In genomic region chrIV:11601721-11602405, ce11 we compare ENCODE assay signal across 5 worm cellular contexts.
TF ChIP-seq lines count a peak whose summit lies in the region.

No protein-coding gene starts in this region.

TF ChIP-seq in whole organism, L1 larva, 84 proteins besides CTCF, POLR2A, EP300 and RAD21 (continues in another document):
- TF ChIP-seq pqm-1 (tag; optimal IDR thresholded peaks at IDR 0.05; lab: Kevin White, UChicago), result no peak
- no peak for TF ChIP-seq vab-15 (tag; optimal IDR thresholded peaks at IDR 0.05; lab: Kevin White, UChicago)
- TF ChIP-seq ama-1 (optimal IDR thresholded peaks at IDR 0.05; lab: Kevin White, UChicago), result peak; percentile 27
- no peak for TF ChIP-seq aha-1 (tag; optimal IDR thresholded peaks at IDR 0.05; lab: Kevin White, UChicago)
- TF ChIP-seq pag-3 (tag; optimal IDR thresholded peaks at IDR 0.05; lab: Kevin White, UChicago; ENCODE audit: borderline replicate concordance, insufficient read depth), result no peak
- TF ChIP-seq egl-13 (tag; optimal IDR thresholded peaks at IDR 0.05; lab: Kevin White, UChicago), result peak; percentile 11
- peak; percentile 80 for TF ChIP-seq rnt-1 (tag; optimal IDR thresholded peaks at IDR 0.05; lab: Kevin White, UChicago)
- TF ChIP-seq ceh-88 (GFP tag; IDR thresholded peaks at IDR 0.05; lab: Robert Waterston, UW), result no peak
- TF ChIP-seq unc-86 (tag; optimal IDR thresholded peaks at IDR 0.05; lab: Kevin White, UChicago), result peak; percentile 66
- TF ChIP-seq nhr-12 (tag; optimal IDR thresholded peaks at IDR 0.05; lab: Kevin White, UChicago), result no peak
- peak; percentile 75 for TF ChIP-seq swsn-7 (tag; optimal IDR thresholded peaks at IDR 0.05; lab: Kevin White, UChicago)
- peak in 1 of 6 experiments; percentile 52 for TF ChIP-seq elt-3 (tag; optimal IDR thresholded peaks at IDR 0.05; lab: Kevin White, UChicago)
- no peak for TF ChIP-seq ztf-4 (tag; optimal IDR thresholded peaks at IDR 0.05; lab: Kevin White, UChicago)
- TF ChIP-seq dsc-1 (tag; optimal IDR thresholded peaks at IDR 0.05; lab: Kevin White, UChicago), result peak; percentile 46
- TF ChIP-seq jun-1 (tag; optimal IDR thresholded peaks at IDR 0.05; lab: Kevin White, UChicago), result peak; percentile 50
- TF ChIP-seq blmp-1 (tag; optimal IDR thresholded peaks at IDR 0.05; lab: Kevin White, UChicago), result peak; percentile 68
- TF ChIP-seq fkh-8 (tag; optimal IDR thresholded peaks at IDR 0.05; lab: Kevin White, UChicago), result peak; percentile 72
- peak; percentile 62 for TF ChIP-seq isw-1 (GFP tag; IDR thresholded peaks at IDR 0.05; lab: Robert Waterston, UW)

TF ChIP-seq in whole organism, L3 larva, 47 proteins besides CTCF, POLR2A, EP300 and RAD21 (continues in another document):
- TF ChIP-seq R02D3.7 (tag; optimal IDR thresholded peaks at IDR 0.05; lab: Kevin White, UChicago) (peak; percentile 28), nhr-237 (tag; optimal IDR thresholded peaks at IDR 0.05; lab: Kevin White, UChicago) (no peak), fkh-10 (GFP tag; optimal IDR thresholded peaks at IDR 0.05; lab: Kevin White, UChicago) (no peak), daf-12 (tag; optimal IDR thresholded peaks at IDR 0.05; lab: Kevin White, UChicago) (no peak), elt-2 (tag; optimal IDR thresholded peaks at IDR 0.05; lab: Kevin White, UChicago) (peak; percentile 26), elt-1 (tag; optimal IDR thresholded peaks at IDR 0.05; lab: Kevin White, UChicago) (no peak), ceh-9 (tag; optimal IDR thresholded peaks at IDR 0.05; lab: Kevin White, UChicago) (no peak), aly-2 (tag; optimal IDR thresholded peaks at IDR 0.05; lab: Kevin White, UChicago) (peak; percentile 81), lin-39 (tag; optimal IDR thresholded peaks at IDR 0.05; lab: Kevin White, UChicago) (peak; percentile 74), hmg-11 (tag; optimal IDR thresholded peaks at IDR 0.05; lab: Kevin White, UChicago) (peak; percentile 90), lsy-12 (tag; optimal IDR thresholded peaks at IDR 0.05; lab: Kevin White, UChicago) (peak; percentile 70), ama-1 (optimal IDR thresholded peaks at IDR 0.05; lab: Kevin White, UChicago) (peak; percentile 57), nhr-77 (tag; optimal IDR thresholded peaks at IDR 0.05; lab: Kevin White, UChicago) (peak; percentile 12), pqm-1 (tag; optimal IDR thresholded peaks at IDR 0.05; lab: Kevin White, UChicago) (peak; percentile 43), eor-1 (tag; optimal IDR thresholded peaks at IDR 0.05; lab: Kevin White, UChicago) (no peak), nhr-25 (tag; optimal IDR thresholded peaks at IDR 0.05; lab: Kevin White, UChicago) (peak; percentile 35), nhr-43 (tag; optimal IDR thresholded peaks at IDR 0.05; lab: Kevin White, UChicago; ENCODE audit: poor library complexity, severe bottlenecking) (peak; percentile 67), snpc-4 (tag; optimal IDR thresholded peaks at IDR 0.05; lab: Kevin White, UChicago) (peak; percentile 56), nhr-23 (tag; optimal IDR thresholded peaks at IDR 0.05; lab: Kevin White, UChicago) (peak; percentile 74)

TF ChIP-seq in whole organism, early embryonic, 17 proteins besides CTCF, POLR2A, EP300 and RAD21:
- peak; percentile 30 for TF ChIP-seq tbx-37 (GFP tag; conservative IDR thresholded peaks at IDR 0.05; lab: Robert Waterston, UW)
- TF ChIP-seq ceh-36 (tag; optimal IDR thresholded peaks at IDR 0.05; lab: Kevin White, UChicago), result peak; percentile 11
- TF ChIP-seq scrt-1 (GFP tag; IDR thresholded peaks at IDR 0.05; lab: Robert Waterston, UW), result no peak; the same call in 1 of the 2 replicates
- peak; percentile 79 for TF ChIP-seq B0310.2 (tag; optimal IDR thresholded peaks at IDR 0.05; lab: Kevin White, UChicago)
- TF ChIP-seq sea-1 (GFP tag; conservative IDR thresholded peaks at IDR 0.05; lab: Robert Waterston, UW), result no peak
- no peak for TF ChIP-seq aly-1 (tag; optimal IDR thresholded peaks at IDR 0.05; lab: Kevin White, UChicago)
- peak; percentile 38; the same call in 1 of the 2 replicates for TF ChIP-seq pes-1 (GFP tag; IDR thresholded peaks at IDR 0.05; lab: Robert Waterston, UW)
- TF ChIP-seq hmbx-1 (tag; optimal IDR thresholded peaks at IDR 0.05; lab: Kevin White, UChicago), result peak; percentile 14
- TF ChIP-seq ets-7 (tag; optimal IDR thresholded peaks at IDR 0.05; lab: Kevin White, UChicago), result no peak
- TF ChIP-seq hnd-1 (tag; optimal IDR thresholded peaks at IDR 0.05; lab: Kevin White, UChicago), result peak; percentile 13
- TF ChIP-seq tra-4 (tag; optimal IDR thresholded peaks at IDR 0.05; lab: Kevin White, UChicago), result peak; percentile 41
- TF ChIP-seq hmg-4 (GFP tag; optimal IDR thresholded peaks at IDR 0.05; lab: Kevin White, UChicago), result peak; percentile 23
- no peak for TF ChIP-seq tbx-11 (GFP tag; IDR thresholded peaks at IDR 0.05; lab: Robert Waterston, UW)
- TF ChIP-seq flt-1 (GFP tag; IDR thresholded peaks at IDR 0.05; lab: Robert Waterston, UW), result 0 out of 2 replicates have a peak, but pooled peaks have one; percentile 12
- TF ChIP-seq ceh-13 (GFP tag; optimal IDR thresholded peaks at IDR 0.05; lab: Kevin White, UChicago), result no peak
- peak; percentile 71 for TF ChIP-seq ama-1 (optimal IDR thresholded peaks at IDR 0.05; lab: Kevin White, UChicago)
- TF ChIP-seq F13C5.2 (tag; optimal IDR thresholded peaks at IDR 0.05; lab: Kevin White, UChicago), result peak; percentile 72

TF ChIP-seq in whole organism, midembryonic, 9 proteins besides CTCF, POLR2A, EP300 and RAD21:
- TF ChIP-seq flt-1 (GFP tag; IDR thresholded peaks at IDR 0.05; lab: Robert Waterston, UW), result 0 out of 2 replicates have a peak, but pooled peaks have one; percentile 51
- TF ChIP-seq klf-2 (GFP tag; conservative IDR thresholded peaks at IDR 0.05; lab: Robert Waterston, UW), result no peak

TF ChIP-seq in whole organism, young adult, 124 proteins besides CTCF, POLR2A, EP300 and RAD21 (continues in another document):
- TF ChIP-seq aptf-2 (GFP tag; conservative IDR thresholded peaks at IDR 0.05; lab: Robert Waterston, UW) (no peak), egl-18 (GFP tag; IDR thresholded peaks at IDR 0.05; lab: Robert Waterston, UW) (no peak), hrde-1 (tag; optimal IDR thresholded peaks at IDR 0.05; lab: Kevin White, UChicago; ENCODE audit: borderline replicate concordance) (no peak), nfya-2 (GFP tag; IDR thresholded peaks at IDR 0.05; lab: Robert Waterston, UW) (no peak), Y53G8AR.9 (GFP tag; conservative IDR thresholded peaks at IDR 0.05; lab: Robert Waterston, UW) (peak; percentile 35; the same call in 1 of the 2 replicates), B0019.2 (GFP tag; conservative IDR thresholded peaks at IDR 0.05; lab: Robert Waterston, UW) (no peak), zim-3 (tag; optimal IDR thresholded peaks at IDR 0.05; lab: Kevin White, UChicago) (no peak), bed-2 (GFP tag; IDR thresholded peaks at IDR 0.05; lab: Robert Waterston, UW) (no peak), madf-10 (tag; optimal IDR thresholded peaks at IDR 0.05; lab: Kevin White, UChicago) (peak; percentile 11), K11D2.4 (GFP tag; IDR thresholded peaks at IDR 0.05; lab: Robert Waterston, UW) (0 out of 2 replicates have a peak, but pooled peaks have one; percentile 14), ekl-4 (GFP tag; IDR thresholded peaks at IDR 0.05; lab: Robert Waterston, UW) (no peak), egl-44 (GFP tag; IDR thresholded peaks at IDR 0.05; lab: Robert Waterston, UW) (no peak), attf-5 (GFP tag; optimal IDR thresholded peaks at IDR 0.05; lab: Kevin White, UChicago) (peak; percentile 30), mel-28 (tag; optimal IDR thresholded peaks at IDR 0.05; lab: Kevin White, UChicago; ENCODE audit: borderline replicate concordance) (no peak), F23B12.7 (tag; optimal IDR thresholded peaks at IDR 0.05; lab: Kevin White, UChicago; ENCODE audit: insufficient read depth) (peak; percentile 75), D2030.7 (GFP tag; IDR thresholded peaks at IDR 0.05; lab: Robert Waterston, UW) (peak; percentile 72), ceh-79 (tag; optimal IDR thresholded peaks at IDR 0.05; lab: Kevin White, UChicago) (no peak), lir-1 (GFP tag; conservative IDR thresholded peaks at IDR 0.05; lab: Robert Waterston, UW) (no peak; the same call in 1 of the 2 replicates), hsf-1 (GFP tag; IDR thresholded peaks at IDR 0.05; lab: Robert Waterston, UW) (peak; percentile 28; the same call in 1 of the 2 replicates), mes-4 (tag; optimal IDR thresholded peaks at IDR 0.05; lab: Kevin White, UChicago) (no peak), snpc-1.1 (tag; optimal IDR thresholded peaks at IDR 0.05; lab: Kevin White, UChicago; ENCODE audit: insufficient read depth) (no peak), die-1 (tag; optimal IDR thresholded peaks at IDR 0.05; lab: Kevin White, UChicago) (no peak), rcor-1 (GFP tag; IDR thresholded peaks at IDR 0.05; lab: Robert Waterston, UW) (no peak), ccch-3 (GFP tag; optimal IDR thresholded peaks at IDR 0.05; lab: Kevin White, UChicago) (no peak), F22D6.2 (tag; optimal IDR thresholded peaks at IDR 0.05; lab: Kevin White, UChicago) (no peak), ceh-91 (GFP tag; IDR thresholded peaks at IDR 0.05; lab: Robert Waterston, UW) (peak; percentile 67), rec-8 (tag; optimal IDR thresholded peaks at IDR 0.05; lab: Kevin White, UChicago) (peak in 1 of 2 experiments; percentile 21), nhr-179 (tag; optimal IDR thresholded peaks at IDR 0.05; lab: Kevin White, UChicago) (no peak), nfyb-1 (GFP tag; IDR thresholded peaks at IDR 0.05; lab: Robert Waterston, UW) (peak; percentile 60; the same call in 1 of the 2 replicates), cebp-2 (GFP tag; IDR thresholded peaks at IDR 0.05; lab: Robert Waterston, UW) (no peak), ets-4 (GFP tag; optimal IDR thresholded peaks at IDR 0.05; lab: Kevin White, UChicago) (no peak), sdz-38 (tag; optimal IDR thresholded peaks at IDR 0.05; lab: Kevin White, UChicago) (no peak), hmg-1.2 (GFP tag; IDR thresholded peaks at IDR 0.05; lab: Robert Waterston, UW) (peak; percentile 76), cebp-1 (GFP tag; IDR thresholded peaks at IDR 0.05; lab: Robert Waterston, UW) (no peak), cebp-1 (tag; optimal IDR thresholded peaks at IDR 0.05; lab: Kevin White, UChicago) (peak; percentile 57), pbrm-1 (GFP tag; IDR thresholded peaks at IDR 0.05; lab: Robert Waterston, UW) (peak; percentile 43; the same call in 1 of the 2 replicates), F57C9.4 (tag; optimal IDR thresholded peaks at IDR 0.05; lab: Kevin White, UChicago) (no peak), hmg-20 (GFP tag; IDR thresholded peaks at IDR 0.05; lab: Robert Waterston, UW) (0 out of 2 replicates have a peak, but pooled peaks have one; percentile 32), Y67H2A.10 (GFP tag; conservative IDR thresholded peaks at IDR 0.05; lab: Robert Waterston, UW) (no peak), ztf-25 (GFP tag; IDR thresholded peaks at IDR 0.05; lab: Robert Waterston, UW) (no peak), K12H6.12 (tag; optimal IDR thresholded peaks at IDR 0.05; lab: Kevin White, UChicago) (peak; percentile 15)

Comparison
In these comparisons a context has a peak if more than half of its experiments do, and no peak if none do; other contexts are left out.
1. Of the 8 proteins assayed by ChIP-seq in both whole organism, young adult and whole organism, L1 larva: peak only in whole organism, young adult: none; only in whole organism, L1 larva: dpl-1, efl-1 and nhr-90; in both: ama-1, snpc-4 and unc-130; in neither: 1; mixed calls (peak in some experiments, not most) for 1.